Worm (Caenorhabditis elegans): ENCODE measurements around the gene W04B5.8.
"Not testable (repeated sequence)": the region's sequence is repeated elsewhere in the genome, so short reads cannot be mapped to it uniquely, and the experiment has no call there.

W04B5.8 gene

DNA sequence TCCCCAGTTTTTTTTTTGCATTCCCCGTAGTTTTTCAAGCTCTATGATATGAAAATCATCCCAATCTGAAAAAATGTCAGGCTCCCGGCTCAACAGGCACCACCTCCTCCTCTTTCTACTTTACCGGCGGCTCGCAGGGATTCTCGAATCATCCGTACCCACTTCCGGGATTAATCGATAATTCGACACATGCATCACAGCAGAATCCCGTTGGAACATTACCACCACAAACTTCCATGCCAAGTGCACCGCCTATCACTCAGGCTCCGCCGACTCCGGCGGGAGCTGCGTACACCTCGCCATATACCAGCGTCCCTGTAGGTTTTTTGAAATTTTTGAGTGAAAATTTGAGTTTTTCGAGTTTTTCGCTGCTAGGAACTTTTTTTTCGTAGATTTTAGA is 4.9 kb upstream of the W04B5.8 start:
- TF ChIP-seq flt-1 (GFP tag; IDR thresholded peaks at IDR 0.05) (no peak), T22C8.4 (GFP tag; IDR thresholded peaks at IDR 0.05) (no peak), ztf-23 (GFP tag; IDR thresholded peaks at IDR 0.05) (0 out of 2 replicates have a peak, but pooled peaks have one; percentile 20)

- TF ChIP-seq T22C8.4 (GFP tag; IDR thresholded peaks at IDR 0.05) (peak; percentile 74), ztf-29 (GFP tag; IDR thresholded peaks at IDR 0.05) (no peak)
These were observed 2.5 kb upstream of the W04B5.8 start for ce11 chrIII:2423638-2424037.

ce11 chrIII:2424783-2425329 is 1.3 kb upstream of the W04B5.8 start:
- TF ChIP-seq T22C8.4 (GFP tag; IDR thresholded peaks at IDR 0.05): no peak
- 0 out of 2 replicates have a peak, but pooled peaks have one; percentile 43 for TF ChIP-seq tab-1 (GFP tag; IDR thresholded peaks at IDR 0.05)
- no peak for TF ChIP-seq klf-2 (GFP tag; conservative IDR thresholded peaks at IDR 0.05)

- TF ChIP-seq ref-1 (GFP tag; conservative IDR thresholded peaks at IDR 0.05) (no peak), cog-1 (tag; optimal IDR thresholded peaks at IDR 0.05) (no peak), T22C8.4 (GFP tag; IDR thresholded peaks at IDR 0.05) (no peak), flt-1 (GFP tag; IDR thresholded peaks at IDR 0.05) (no peak), ztf-23 (GFP tag; IDR thresholded peaks at IDR 0.05) (no peak), med-1 (GFP tag; optimal IDR thresholded peaks at IDR 0.05; ENCODE audit: insufficient read depth) (no peak), ztf-29 (GFP tag; IDR thresholded peaks at IDR 0.05) (no peak), klf-2 (GFP tag; conservative IDR thresholded peaks at IDR 0.05) (no peak), tab-1 (GFP tag; IDR thresholded peaks at IDR 0.05) (no peak)
These were observed 6.8 kb downstream of the W04B5.8 start for ce11 chrIII:2432925-2433324.

DNA sequence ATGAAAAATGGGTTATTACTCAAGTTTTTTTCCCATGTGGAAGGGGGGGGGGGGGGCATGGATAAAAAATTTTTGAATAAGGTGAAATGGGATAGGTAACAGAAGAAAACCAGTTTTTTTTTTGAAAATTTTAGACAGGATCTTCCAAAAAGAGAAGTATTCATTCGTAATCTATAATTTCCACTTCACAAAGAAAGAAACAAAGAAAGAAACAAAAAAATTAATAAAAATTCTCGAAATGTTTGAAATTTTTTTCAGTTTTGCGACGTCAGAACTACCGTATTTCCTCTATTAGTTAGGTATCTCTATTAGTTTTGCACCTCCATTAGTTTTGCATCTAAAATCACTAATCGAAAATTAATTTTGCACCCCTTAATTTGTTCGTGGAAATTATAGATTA is 9.3 kb downstream of the W04B5.8 start, which contains the start of gene W04B5.6:
W04B5.6 (minus strand) TSS at position 101 of the 400 bp plus-strand sequence.
- not testable (repeated sequence) for TF ChIP-seq ref-1 (GFP tag; conservative IDR thresholded peaks at IDR 0.05); med-1 (GFP tag; optimal IDR thresholded peaks at IDR 0.05; ENCODE audit: insufficient read depth); cog-1 (tag; optimal IDR thresholded peaks at IDR 0.05)

ce11 chrIII:2435805-2436204 is 9.7 kb downstream of the W04B5.8 start, which contains the start of gene E02H9.6:
E02H9.6 (plus strand) TSS chrIII:2436105.
- not testable (repeated sequence) for TF ChIP-seq ref-1 (GFP tag; conservative IDR thresholded peaks at IDR 0.05); klf-2 (GFP tag; conservative IDR thresholded peaks at IDR 0.05); flt-1 (GFP tag; IDR thresholded peaks at IDR 0.05)

DNA sequence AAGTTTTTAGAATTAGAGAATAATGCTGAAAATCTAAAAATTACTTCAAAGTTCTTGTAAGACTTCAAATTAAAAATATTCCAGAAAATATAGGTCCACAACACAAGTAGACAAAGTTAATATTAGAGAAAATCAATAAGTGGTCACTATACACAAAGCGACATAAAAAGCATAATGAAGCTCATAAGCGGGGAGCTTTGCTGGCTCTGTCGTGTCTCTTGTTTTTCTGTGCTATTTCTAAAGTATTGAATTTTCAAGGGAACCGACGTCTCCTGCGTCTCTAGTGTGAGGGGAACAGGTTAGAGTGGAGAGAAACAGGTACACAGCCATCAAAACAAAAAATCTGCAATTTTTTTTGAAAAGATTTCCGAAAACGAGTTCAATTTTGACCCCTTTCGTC is 12.4 kb downstream of the W04B5.8 start, which contains the start of gene E02H9.13:
E02H9.13 (minus strand) TSS at position 199 of the 400 bp plus-strand sequence.
- TF ChIP-seq ztf-29 (GFP tag; IDR thresholded peaks at IDR 0.05) (no peak), med-1 (GFP tag; optimal IDR thresholded peaks at IDR 0.05; ENCODE audit: insufficient read depth) (no peak), klf-2 (GFP tag; conservative IDR thresholded peaks at IDR 0.05) (no peak)

ce11 chrIII:2445574-2446259 is 19.6 kb downstream of the W04B5.8 start, which contains the start of the genes E02H9.7 and klo-2:
E02H9.7 (minus strand) TSS chrIII:2445674.
klo-2 (plus strand) TSS chrIII:2446209.
- TF ChIP-seq flt-1 (GFP tag; IDR thresholded peaks at IDR 0.05) (no peak), T22C8.4 (GFP tag; IDR thresholded peaks at IDR 0.05) (no peak), ztf-23 (GFP tag; IDR thresholded peaks at IDR 0.05) (no peak), klf-2 (GFP tag; conservative IDR thresholded peaks at IDR 0.05) (no peak), tab-1 (GFP tag; IDR thresholded peaks at IDR 0.05) (no peak), ztf-29 (GFP tag; IDR thresholded peaks at IDR 0.05) (no peak), ref-1 (GFP tag; conservative IDR thresholded peaks at IDR 0.05) (no peak), cog-1 (tag; optimal IDR thresholded peaks at IDR 0.05) (no peak)

ce11 chrIII:2454757-2455306 is 28.7 kb downstream of the W04B5.8 start, which contains the start of gene nhr-121:
nhr-121 (minus strand) TSS chrIII:2454807.
- TF ChIP-seq ref-1 (GFP tag; conservative IDR thresholded peaks at IDR 0.05): no peak
- no peak for TF ChIP-seq ztf-29 (GFP tag; IDR thresholded peaks at IDR 0.05)
- no peak for TF ChIP-seq flt-1 (GFP tag; IDR thresholded peaks at IDR 0.05)
- TF ChIP-seq cog-1 (tag; optimal IDR thresholded peaks at IDR 0.05): no peak
- no peak for TF ChIP-seq med-1 (GFP tag; optimal IDR thresholded peaks at IDR 0.05; ENCODE audit: insufficient read depth)

DNA sequence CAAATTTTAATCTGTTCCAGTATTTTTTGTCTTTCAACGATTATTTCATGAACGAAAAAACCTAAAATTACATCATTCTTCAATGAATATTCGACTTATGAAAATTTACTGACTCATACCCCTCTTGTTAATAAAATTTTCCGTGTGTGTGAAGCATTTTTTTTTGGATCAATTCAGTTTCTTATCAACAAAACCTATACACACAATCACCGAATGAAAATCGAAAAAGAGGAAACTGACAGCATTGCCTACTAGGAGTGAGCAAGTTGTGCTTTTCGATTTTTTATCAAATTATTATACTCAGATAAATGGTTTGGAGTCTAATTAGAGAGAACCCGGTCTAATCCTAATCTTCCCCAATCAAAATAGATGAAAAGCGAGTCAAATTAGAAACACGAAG is 32.6 kb downstream of the W04B5.8 start, which contains the start of gene E02H9.3:
E02H9.3 (plus strand) TSS at position 301 of the 400 bp plus-strand sequence.
- not testable (repeated sequence) for TF ChIP-seq klf-2 (GFP tag; conservative IDR thresholded peaks at IDR 0.05); cog-1 (tag; optimal IDR thresholded peaks at IDR 0.05); med-1 (GFP tag; optimal IDR thresholded peaks at IDR 0.05; ENCODE audit: insufficient read depth)

DNA sequence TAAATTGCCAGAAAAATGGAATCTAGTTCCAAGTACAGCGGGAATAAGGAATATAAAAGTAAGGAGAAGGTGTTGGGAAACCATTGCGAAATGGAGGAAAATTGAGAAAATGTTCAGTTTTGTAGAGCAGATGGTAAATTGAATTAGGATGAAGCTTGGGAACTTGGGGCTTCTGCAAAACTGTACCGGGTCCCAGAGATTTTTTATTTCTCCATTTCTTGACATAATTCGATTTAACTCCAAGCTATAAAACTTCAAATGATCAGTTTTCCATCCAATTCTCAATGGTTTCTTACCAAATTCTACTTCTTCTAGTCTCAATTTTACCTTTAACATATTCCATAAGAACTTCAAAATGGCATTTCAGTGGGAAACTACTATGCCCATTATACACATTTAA is 42.1 kb downstream of the W04B5.8 start, which contains the start of the genes E02H9.9 and E02H9.1:
E02H9.9 (minus strand) TSS at position 101 of the 400 bp plus-strand sequence.
E02H9.1 (plus strand) TSS at position 285 of the 400 bp plus-strand sequence.
- no peak for TF ChIP-seq T22C8.4 (GFP tag; IDR thresholded peaks at IDR 0.05)
- TF ChIP-seq tab-1 (GFP tag; IDR thresholded peaks at IDR 0.05): no peak
- no peak for TF ChIP-seq flt-1 (GFP tag; IDR thresholded peaks at IDR 0.05)
- no peak for TF ChIP-seq ref-1 (GFP tag; conservative IDR thresholded peaks at IDR 0.05)
